Worm (Caenorhabditis elegans): Measurements from ENCODE around the gene C33B4.2.

The C33B4.2 gene

ce11 chrII:11371981-11372380 is at the start of gene C33B4.2:
Gene C33B4.2, minus strand, starts transcription at chrII:11372145.
- no peak for TF ChIP-seq sea-2 (GFP tag; IDR thresholded peaks at IDR 0.05)
- no peak for TF ChIP-seq lin-40 (tag; optimal IDR thresholded peaks at IDR 0.05)
- TF ChIP-seq Y56A3A.18 (GFP tag; IDR thresholded peaks at IDR 0.05), result no peak

DNA sequence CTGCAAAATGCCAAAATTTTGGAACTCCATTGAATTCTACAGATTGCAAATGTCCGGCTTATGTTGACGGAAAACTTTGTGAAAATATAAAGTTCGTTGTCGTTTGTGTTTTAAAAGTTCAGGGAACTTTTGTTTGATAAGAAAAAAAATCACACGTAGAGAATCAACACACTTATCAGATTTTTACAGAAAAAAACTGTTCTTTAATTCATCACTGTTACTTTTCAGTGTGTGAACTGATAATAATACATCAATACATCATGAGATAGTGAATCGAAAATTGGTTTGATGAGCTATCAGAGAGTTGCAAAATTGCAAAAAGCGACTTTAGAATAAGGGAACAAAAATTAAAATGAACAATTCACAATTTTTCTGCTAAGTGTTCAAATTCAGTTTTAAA is 46.5 kb upstream of the C33B4.2 start:
- no peak for TF ChIP-seq nhr-27 (tag; optimal IDR thresholded peaks at IDR 0.05)
- peak; percentile 60 for TF ChIP-seq nhr-80 (tag; optimal IDR thresholded peaks at IDR 0.05)
- TF ChIP-seq pbrm-1 (GFP tag; IDR thresholded peaks at IDR 0.05), result no peak
- TF ChIP-seq F49E8.2 (tag; optimal IDR thresholded peaks at IDR 0.05; ENCODE audit: insufficient read depth), result no peak
- TF ChIP-seq nhr-179 (tag; optimal IDR thresholded peaks at IDR 0.05), result no peak
- no peak for TF ChIP-seq snpc-1.3 (tag; optimal IDR thresholded peaks at IDR 0.05; ENCODE audit: insufficient read depth)
- no peak for TF ChIP-seq let-526 (GFP tag; IDR thresholded peaks at IDR 0.05)
- no peak for TF ChIP-seq aptf-3 (GFP tag; IDR thresholded peaks at IDR 0.05)

- TF ChIP-seq F57A8.1 (GFP tag; optimal IDR thresholded peaks at IDR 0.05), result no peak
- no peak for TF ChIP-seq pha-4 (tag; optimal IDR thresholded peaks at IDR 0.05)
- TF ChIP-seq C17E4.6 (GFP tag; IDR thresholded peaks at IDR 0.05), result no peak
- TF ChIP-seq mxl-1 (tag; optimal IDR thresholded peaks at IDR 0.05), result no peak
- no peak for TF ChIP-seq hsf-1 (GFP tag; IDR thresholded peaks at IDR 0.05)
- no peak for TF ChIP-seq lsl-1 (GFP tag; optimal IDR thresholded peaks at IDR 0.05)
- no peak for TF ChIP-seq ceh-58 (GFP tag; IDR thresholded peaks at IDR 0.05)
- TF ChIP-seq lsy-27 (tag; optimal IDR thresholded peaks at IDR 0.05; ENCODE audit: borderline replicate concordance, insufficient read depth), result no peak
- TF ChIP-seq nfyb-1 (GFP tag; IDR thresholded peaks at IDR 0.05), result no peak
- no peak for TF ChIP-seq snpc-3.4 (tag; optimal IDR thresholded peaks at IDR 0.05)
- TF ChIP-seq attf-6 (GFP tag; IDR thresholded peaks at IDR 0.05), result no peak
- TF ChIP-seq aptf-2 (GFP tag; conservative IDR thresholded peaks at IDR 0.05), result no peak
- no peak for TF ChIP-seq nfya-2 (GFP tag; IDR thresholded peaks at IDR 0.05)
- TF ChIP-seq zim-3 (tag; optimal IDR thresholded peaks at IDR 0.05), result no peak
- no peak for TF ChIP-seq madf-3 (GFP tag; IDR thresholded peaks at IDR 0.05)
- TF ChIP-seq F55B11.4 (tag; optimal IDR thresholded peaks at IDR 0.05; ENCODE audit: borderline replicate concordance, insufficient read depth), result no peak
- no peak for TF ChIP-seq snpc-4 (GFP tag; optimal IDR thresholded peaks at IDR 0.05)
- no peak for TF ChIP-seq snpc-4 (tag; optimal IDR thresholded peaks at IDR 0.05)
These were observed 46.1 kb upstream of the C33B4.2 start, which contains the start of gene C05D12.2 for ce11 chrII:11417999-11418398. Gene C05D12.2, plus strand, starts transcription at chrII:11418299.

ce11 chrII:11415672-11416071 is 43.7 kb upstream of the C33B4.2 start, which contains the start of gene C05D12.1:
Gene C05D12.1, minus strand, starts transcription at chrII:11415772.
- TF ChIP-seq nfyb-1 (GFP tag; IDR thresholded peaks at IDR 0.05) (no peak), sptf-2 (GFP tag; optimal IDR thresholded peaks at IDR 0.05) (no peak), rcor-1 (GFP tag; IDR thresholded peaks at IDR 0.05) (no peak), F57C9.4 (tag; optimal IDR thresholded peaks at IDR 0.05) (no peak)

DNA sequence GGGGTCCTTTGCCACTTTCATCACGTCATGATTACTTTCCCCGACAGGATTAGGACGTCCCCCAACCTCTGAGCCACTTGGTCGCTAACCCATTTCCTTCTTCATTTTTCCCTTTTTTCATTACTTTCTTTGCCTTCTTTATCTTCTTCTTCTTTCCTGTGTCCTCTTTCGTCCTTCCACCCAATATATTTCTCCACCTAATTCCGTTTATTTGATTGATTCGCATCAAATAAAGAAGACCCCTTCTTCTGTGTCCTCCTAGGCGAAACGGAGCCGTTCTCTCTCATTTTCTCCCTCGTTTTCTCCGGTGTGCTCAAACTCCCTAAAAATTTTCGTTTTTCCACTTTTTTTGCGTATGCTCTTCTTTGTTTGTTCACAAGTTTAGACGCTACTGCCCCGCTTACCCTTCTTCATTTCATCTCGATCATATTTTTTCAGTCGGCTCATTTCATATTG is 37.8 kb upstream of the C33B4.2 start, which contains the start of gene C05D12.7:
Gene C05D12.7, plus strand, starts transcription at position 406 of the 456 bp plus-strand sequence.
- no peak for TF ChIP-seq cebp-1 (GFP tag; IDR thresholded peaks at IDR 0.05)
- no peak for TF ChIP-seq cebp-1 (tag; optimal IDR thresholded peaks at IDR 0.05)
- no peak for TF ChIP-seq dpl-1 (GFP tag; optimal IDR thresholded peaks at IDR 0.05)
- TF ChIP-seq F55B11.4 (tag; optimal IDR thresholded peaks at IDR 0.05; ENCODE audit: borderline replicate concordance, insufficient read depth), result no peak
- no peak for TF ChIP-seq repo-1 (tag; optimal IDR thresholded peaks at IDR 0.05)
- no peak for TF ChIP-seq sptf-2 (GFP tag; optimal IDR thresholded peaks at IDR 0.05)
- no peak for TF ChIP-seq madf-10 (tag; optimal IDR thresholded peaks at IDR 0.05)
- TF ChIP-seq rec-8 (tag; optimal IDR thresholded peaks at IDR 0.05), result no peak
- TF ChIP-seq snpc-4 (GFP tag; optimal IDR thresholded peaks at IDR 0.05), result no peak
- no peak for TF ChIP-seq snpc-4 (tag; optimal IDR thresholded peaks at IDR 0.05)
- no peak for TF ChIP-seq gei-17 (GFP tag; optimal IDR thresholded peaks at IDR 0.05)
- no peak for TF ChIP-seq fkh-3 (tag; optimal IDR thresholded peaks at IDR 0.05)
- TF ChIP-seq nhr-120 (GFP tag; IDR thresholded peaks at IDR 0.05), result no peak
